Fruit fly (Drosophila melanogaster): ENCODE results near the gene RasGAP1.

RasGAP1 gene

DNA sequence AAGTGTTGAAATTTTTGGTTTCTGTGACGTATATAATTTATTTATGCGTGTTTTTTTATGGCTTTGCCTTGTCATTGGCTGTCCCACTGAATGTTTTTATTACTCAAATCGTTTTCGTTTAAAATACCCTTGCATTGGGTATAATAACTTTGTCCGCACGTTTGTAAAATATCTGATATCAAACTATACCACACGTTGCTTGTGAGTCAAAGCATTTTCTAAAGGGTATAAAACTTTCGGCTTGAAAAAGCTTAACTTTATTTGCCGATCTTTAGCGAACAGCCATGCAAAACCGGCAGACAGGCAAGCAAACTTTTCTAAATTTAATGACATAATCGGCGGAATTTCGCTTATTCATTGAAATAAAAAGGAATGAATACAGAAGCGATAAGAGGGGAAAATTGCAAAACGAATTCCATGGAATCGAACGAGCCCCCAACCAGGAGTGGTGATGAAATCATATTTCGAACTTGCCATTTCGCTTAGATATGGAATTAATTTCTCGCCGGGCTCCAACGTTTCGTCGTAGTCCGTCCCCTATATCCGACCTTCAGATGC lies 7.6 kb downstream of the RasGAP1 start:
- TF ChIP-seq CG2889 (GFP tag; IDR thresholded peaks at IDR 0.05) (no peak), wdn (GFP tag; IDR thresholded peaks at IDR 0.05) (no peak), stc (GFP tag; IDR thresholded peaks at IDR 0.05) (peak; percentile 42), CG17186 (GFP tag; optimal IDR thresholded peaks at IDR 0.05) (no peak), CG11723 (GFP tag; optimal IDR thresholded peaks at IDR 0.05) (no peak), row (GFP tag; IDR thresholded peaks at IDR 0.05) (peak; percentile 79), luna (GFP tag; optimal IDR thresholded peaks at IDR 0.05) (no peak), Mrtf (GFP tag; IDR thresholded peaks at IDR 0.05) (peak; percentile 9; the same call in 1 of the 3 replicates), klu (GFP tag; IDR thresholded peaks at IDR 0.05) (no peak), p53 (GFP tag; optimal IDR thresholded peaks at IDR 0.05) (no peak), CG16815 (GFP tag; optimal IDR thresholded peaks at IDR 0.05) (no peak), unc-4 (GFP tag; IDR thresholded peaks at IDR 0.05; ENCODE audit: partially characterized antibody) (no peak), h (optimal IDR thresholded peaks at IDR 0.05) (no peak), CkIIα-i1 (GFP tag; IDR thresholded peaks at IDR 0.05) (no peak), oc (tag; optimal IDR thresholded peaks at IDR 0.05) (no peak), cg (GFP tag; optimal IDR thresholded peaks at IDR 0.05) (no peak), CG3995 (GFP tag; optimal IDR thresholded peaks at IDR 0.05) (peak; percentile 18), CG7357 (GFP tag; IDR thresholded peaks at IDR 0.05) (no peak), HLH4C (GFP tag; IDR thresholded peaks at IDR 0.05; ENCODE audit: partially characterized antibody) (no peak), Chrac-16 (GFP tag; optimal IDR thresholded peaks at IDR 0.05) (peak; percentile 37), CG12659 (GFP tag; optimal IDR thresholded peaks at IDR 0.05) (peak; percentile 55), jumu (GFP tag; optimal IDR thresholded peaks at IDR 0.05) (no peak), CG13894 (tag; optimal IDR thresholded peaks at IDR 0.05) (peak; percentile 16), Awh (GFP tag; IDR thresholded peaks at IDR 0.05) (0 out of 2 replicates have a peak, but pooled peaks have one; percentile 16), CG12942 (GFP tag; optimal IDR thresholded peaks at IDR 0.05) (peak; percentile 8), dm (GFP tag; optimal IDR thresholded peaks at IDR 0.05) (no peak), gem (tag; optimal IDR thresholded peaks at IDR 0.05) (peak; percentile 65), pum (GFP tag; optimal IDR thresholded peaks at IDR 0.05) (peak; percentile 17), Xbp1 (GFP tag; optimal IDR thresholded peaks at IDR 0.05) (peak; percentile 47), CG10654 (GFP tag; optimal IDR thresholded peaks at IDR 0.05) (no peak), ash1 (GFP tag; optimal IDR thresholded peaks at IDR 0.05) (no peak), eyg (GFP tag; optimal IDR thresholded peaks at IDR 0.05) (peak; percentile 17), Adf1 (GFP tag; IDR thresholded peaks at IDR 0.05) (no peak), CG1233 (GFP tag; optimal IDR thresholded peaks at IDR 0.05) (peak; percentile 29), Hmr (GFP tag; optimal IDR thresholded peaks at IDR 0.05) (peak; percentile 30), CG31388 (GFP tag; optimal IDR thresholded peaks at IDR 0.05) (no peak), cwo (GFP tag; optimal IDR thresholded peaks at IDR 0.05) (peak; percentile 55), fd96Cb (tag; optimal IDR thresholded peaks at IDR 0.05) (peak; percentile 3), CG10543 (GFP tag; optimal IDR thresholded peaks at IDR 0.05) (no peak), cas (GFP tag; IDR thresholded peaks at IDR 0.05) (no peak), dimm (GFP tag; IDR thresholded peaks at IDR 0.05) (no peak), CG9609 (GFP tag; optimal IDR thresholded peaks at IDR 0.05) (peak; percentile 48), Sry-β (GFP tag; optimal IDR thresholded peaks at IDR 0.05) (no peak), bcd (GFP tag; optimal IDR thresholded peaks at IDR 0.05) (peak; percentile 35), CG13287 (GFP tag; IDR thresholded peaks at IDR 0.05; ENCODE audit: partially characterized antibody) (no peak), CG10431 (GFP tag; optimal IDR thresholded peaks at IDR 0.05) (no peak), esg (GFP tag; conservative IDR thresholded peaks at IDR 0.05) (0 out of 2 replicates have a peak, but pooled peaks have one; percentile 28), CG2120 (GFP tag; optimal IDR thresholded peaks at IDR 0.05) (peak; percentile 80), CG32532 (GFP tag; IDR thresholded peaks at IDR 0.05) (peak; percentile 71), Bteb2 (GFP tag; optimal IDR thresholded peaks at IDR 0.05) (peak; percentile 56), Xrp1 (GFP tag; IDR thresholded peaks at IDR 0.05) (peak; percentile 41; the same call in 1 of the 2 replicates)

Measured in whole organism, embryonic.